Fruit fly (Drosophila melanogaster) whole organism, embryonic: Measurements from ENCODE around the gene Arp10.
A peak's percentile ranks its signal among the peaks of the same experiment; 100 is the strongest.

Experiments
- ATbp ChIP-seq: fragments of 200-800 bp; sonication (Bioruptor generic); optimal IDR thresholded peaks from 2 replicates; lab custom pipeline; 2017; ENCODE audit warnings: missing biosample characterization, mild to moderate bottlenecking, missing genetic modification characterization, missing genetic modification reagents
- Ada2b ChIP-seq: fragments of 200-800 bp; sonication (Bioruptor generic); IDR thresholded peaks from 2 replicates; pipeline ENCODE4 v1.3.6; 2022; ENCODE audit warnings: missing biosample characterization, missing genetic modification characterization
- CG10366 ChIP-seq: fragments of 200-800 bp; sonication (Bioruptor generic); IDR thresholded peaks from 2 replicates; pipeline ENCODE4 v1.3.6; 2022; ENCODE audit warnings: missing biosample characterization, missing genetic modification characterization
- CG12071 ChIP-seq: fragments of 200-800 bp; sonication (Bioruptor generic); optimal IDR thresholded peaks from 3 replicates; lab custom pipeline; 2018; ENCODE audit warnings: missing biosample characterization, mild to moderate bottlenecking, missing genetic modification characterization
- CG14014 ChIP-seq: fragments of 200-800 bp; sonication (Bioruptor generic); IDR thresholded peaks from 2 replicates; pipeline ENCODE4 v1.3.6; 2022; ENCODE audit warnings: missing biosample characterization, missing genetic modification characterization
- CG18764 ChIP-seq: fragments of 200-800 bp; sonication (Bioruptor generic); optimal IDR thresholded peaks from 3 replicates; lab custom pipeline; 2016; ENCODE audit warnings: missing biosample characterization, missing genetic modification characterization
- CG5180 ChIP-seq: fragments of 200-800 bp; sonication (Bioruptor generic); optimal IDR thresholded peaks from 3 replicates; lab custom pipeline; 2017; ENCODE audit warnings: missing biosample characterization, missing genetic modification characterization, mild to moderate bottlenecking, moderate library complexity, missing genetic modification reagents
- CG6683 ChIP-seq: fragments of 200-800 bp; sonication (Bioruptor generic); optimal IDR thresholded peaks from 2 replicates; lab custom pipeline; 2017; ENCODE audit warnings: missing biosample characterization, mild to moderate bottlenecking, missing genetic modification characterization, missing genetic modification reagents
- CG8281 ChIP-seq: fragments of 200-800 bp; sonication (Bioruptor generic); optimal IDR thresholded peaks from 2 replicates; lab custom pipeline; 2018; ENCODE audit warnings: missing biosample characterization, mild to moderate bottlenecking, missing genetic modification characterization, moderate library complexity
- CG8388 ChIP-seq: fragments of 200-800 bp; sonication (Bioruptor generic); optimal IDR thresholded peaks from 2 replicates; lab custom pipeline; 2019; ENCODE audit warnings: missing biosample characterization, mild to moderate bottlenecking, missing genetic modification characterization, moderate library complexity
- Elba2 ChIP-seq: fragments of 200-800 bp; sonication (Bioruptor generic); optimal IDR thresholded peaks from 3 replicates; lab custom pipeline; 2016; ENCODE audit warnings: missing biosample characterization, missing genetic modification characterization
- H15 ChIP-seq: fragments of 200-800 bp; sonication (Bioruptor generic); IDR thresholded peaks from 3 replicates; pipeline ENCODE4 v1.3.6; 2022; ENCODE audit warnings: missing biosample characterization, missing genetic modification characterization
- HLH3B ChIP-seq: fragments of 200-800 bp; sonication (Bioruptor generic); IDR thresholded peaks from 2 replicates; pipeline ENCODE4 v1.3.6; 2022; ENCODE audit warnings: missing biosample characterization, missing genetic modification characterization
- HLHmδ ChIP-seq: fragments of 200-800 bp; sonication (Bioruptor generic); optimal IDR thresholded peaks from 2 replicates; lab custom pipeline; 2018; ENCODE audit warnings: missing biosample characterization, mild to moderate bottlenecking, missing genetic modification characterization, moderate library complexity
- HmgD ChIP-seq: fragments of 200-800 bp; sonication (Bioruptor generic); optimal IDR thresholded peaks from 3 replicates; lab custom pipeline; 2016; ENCODE audit warnings: missing biosample characterization, missing genetic modification characterization
- Hmr ChIP-seq: fragments of 200-800 bp; sonication (Bioruptor generic); optimal IDR thresholded peaks from 3 replicates; lab custom pipeline; 2017; ENCODE audit warnings: mild to moderate bottlenecking, missing biosample characterization, missing genetic modification reagents, missing genetic modification characterization
- MBD-R2 ChIP-seq: fragments of 200-800 bp; sonication (Bioruptor generic); IDR thresholded peaks from 2 replicates; pipeline ENCODE4 v1.3.6; 2022; ENCODE audit warnings: missing biosample characterization, missing genetic modification characterization
- Med ChIP-seq: fragments of 200-800 bp; sonication (Bioruptor generic); peaks from one replicate; lab custom pipeline; 2016; ENCODE audit warnings: missing biosample characterization, missing genetic modification characterization, mild to moderate bottlenecking, inconsistent platforms, moderate library complexity
- Optix ChIP-seq: fragments of 200-800 bp; sonication (Bioruptor generic); IDR thresholded peaks from 3 replicates; pipeline ENCODE4 v1.3.6; 2022; ENCODE audit warnings: missing biosample characterization, missing genetic modification characterization
- Side ChIP-seq: fragments of 200-800 bp; sonication (Bioruptor generic); optimal IDR thresholded peaks from 2 replicates; lab custom pipeline; 2016; ENCODE audit warnings: missing biosample characterization, missing genetic modification characterization
- Sox100B ChIP-seq: fragments of 200-800 bp; sonication (Bioruptor generic); optimal IDR thresholded peaks from 3 replicates; lab custom pipeline; 2018; ENCODE audit warnings: missing biosample characterization, mild to moderate bottlenecking, missing genetic modification characterization
- Tbp ChIP-seq: fragments of >200 bp; optimal IDR thresholded peaks from 2 replicates; lab custom pipeline; 2018; ENCODE audit warnings: missing biosample characterization, missing genetic modification characterization
- chm ChIP-seq: fragments of 200-800 bp; sonication (Bioruptor generic); IDR thresholded peaks from 2 replicates; pipeline ENCODE4 v1.3.6; 2022; ENCODE audit warnings: missing biosample characterization, missing genetic modification characterization
- chn ChIP-seq: fragments of 200-800 bp; sonication (Bioruptor generic); optimal IDR thresholded peaks from 2 replicates; lab custom pipeline; 2016; ENCODE audit warnings: missing biosample characterization, missing genetic modification characterization
- ci ChIP-seq: fragments of 200-800 bp; sonication (Bioruptor generic); IDR thresholded peaks from 3 replicates; pipeline ENCODE4 v1.3.6; 2022; ENCODE audit warnings: missing biosample characterization, missing genetic modification characterization
- dan ChIP-seq: fragments of 200-800 bp; sonication (Bioruptor generic); IDR thresholded peaks from 2 replicates; pipeline ENCODE4 v1.3.6; 2022; ENCODE audit warnings: missing biosample characterization, missing genetic modification characterization
- fd64A ChIP-seq: fragments of 200-800 bp; sonication (Bioruptor generic); optimal IDR thresholded peaks from 3 replicates; lab custom pipeline; 2018; ENCODE audit warnings: missing biosample characterization, mild to moderate bottlenecking, missing genetic modification characterization
- gcm ChIP-seq: fragments of 200-800 bp; sonication (Bioruptor generic); optimal IDR thresholded peaks from 2 replicates; lab custom pipeline; 2019; ENCODE audit warnings: missing biosample characterization, mild to moderate bottlenecking, missing genetic modification characterization, moderate library complexity
- gem ChIP-seq: fragments of 200-800 bp; sonication (Bioruptor generic); optimal IDR thresholded peaks from 2 replicates; lab custom pipeline; 2019; ENCODE audit warnings: missing biosample characterization, mild to moderate bottlenecking, missing genetic modification characterization, moderate library complexity
- grau ChIP-seq: fragments of 200-800 bp; optimal IDR thresholded peaks from 3 replicates; lab custom pipeline; 2019; ENCODE audit warnings: missing biosample characterization, mild to moderate bottlenecking, missing genetic modification characterization, moderate library complexity
- gt ChIP-seq: fragments of 200-800 bp; sonication (Bioruptor generic); IDR thresholded peaks from 2 replicates; pipeline ENCODE4 v1.3.6; 2022; ENCODE audit warnings: missing biosample characterization, missing genetic modification characterization
- ken ChIP-seq: fragments of 200-800 bp; sonication (Bioruptor generic); IDR thresholded peaks from 3 replicates; pipeline ENCODE4 v1.3.6; 2022; ENCODE audit warnings: missing biosample characterization, missing genetic modification characterization
- klu ChIP-seq: fragments of 200-800 bp; sonication (Bioruptor generic); IDR thresholded peaks from 2 replicates; pipeline ENCODE4 v1.3.6; 2022; ENCODE audit warnings: missing biosample characterization, missing genetic modification characterization
- kni ChIP-seq: fragments of 200-800 bp; sonication (Bioruptor generic); optimal IDR thresholded peaks from 3 replicates; lab custom pipeline; 2017; ENCODE audit warnings: mild to moderate bottlenecking, missing biosample characterization, missing genetic modification reagents, missing genetic modification characterization
- lab ChIP-seq: fragments of 200-800 bp; sonication (Bioruptor generic); optimal IDR thresholded peaks from 3 replicates; lab custom pipeline; 2017; ENCODE audit warnings: missing biosample characterization, missing genetic modification characterization, mild to moderate bottlenecking, moderate library complexity, missing genetic modification reagents
- maf-S ChIP-seq: fragments of 200-800 bp; sonication (Bioruptor generic); optimal IDR thresholded peaks from 2 replicates; lab custom pipeline; 2016; ENCODE audit warnings: missing biosample characterization, missing genetic modification characterization
- pfk ChIP-seq: fragments of 200-800 bp; sonication (Bioruptor generic); optimal IDR thresholded peaks from 2 replicates; lab custom pipeline; 2018; ENCODE audit warnings: missing biosample characterization, mild to moderate bottlenecking, missing genetic modification characterization, moderate library complexity
- psq ChIP-seq: fragments of 200-800 bp; sonication (Bioruptor generic); optimal IDR thresholded peaks from 2 replicates; lab custom pipeline; 2017; ENCODE audit warnings: missing biosample characterization, missing genetic modification characterization
- scrt ChIP-seq: fragments of 200-800 bp; sonication (Bioruptor generic); optimal IDR thresholded peaks from 2 replicates; lab custom pipeline; 2018; ENCODE audit warnings: missing biosample characterization, mild to moderate bottlenecking, missing genetic modification characterization, moderate library complexity
- sens ChIP-seq: fragments of 200-800 bp; sonication (Bioruptor generic); peaks from one replicate; lab custom pipeline; 2016; ENCODE audit warnings: missing biosample characterization, missing genetic modification characterization
- sna ChIP-seq: fragments of 200-800 bp; sonication (Bioruptor generic); IDR thresholded peaks from 2 replicates; pipeline ENCODE4 v1.3.6; 2022; ENCODE audit warnings: missing biosample characterization, missing genetic modification characterization; ENCODE audit not compliant: partially characterized antibody
- sug ChIP-seq: fragments of 200-800 bp; optimal IDR thresholded peaks from 2 replicates; lab custom pipeline; 2019; ENCODE audit warnings: missing biosample characterization, mild to moderate bottlenecking, missing genetic modification characterization, moderate library complexity
- tup ChIP-seq: fragments of 200-800 bp; sonication (Bioruptor generic); optimal IDR thresholded peaks from 2 replicates; lab custom pipeline; 2016; ENCODE audit warnings: missing biosample characterization, mild to moderate bottlenecking, missing genetic modification characterization, moderate library complexity
- tx ChIP-seq: fragments of 200-800 bp; sonication (Bioruptor generic); optimal IDR thresholded peaks from 2 replicates; lab custom pipeline; 2016; ENCODE audit warnings: missing biosample characterization, missing genetic modification characterization
- wek ChIP-seq: fragments of 200-800 bp; sonication (Bioruptor generic); optimal IDR thresholded peaks from 3 replicates; lab custom pipeline; 2018; ENCODE audit warnings: missing biosample characterization, mild to moderate bottlenecking, missing genetic modification characterization, moderate library complexity
- zen ChIP-seq: fragments of 200-800 bp; sonication (Bioruptor generic); optimal IDR thresholded peaks from 3 replicates; lab custom pipeline; 2018; ENCODE audit warnings: missing biosample characterization, mild to moderate bottlenecking, missing genetic modification characterization, moderate library complexity

Gene Arp10

DNA sequence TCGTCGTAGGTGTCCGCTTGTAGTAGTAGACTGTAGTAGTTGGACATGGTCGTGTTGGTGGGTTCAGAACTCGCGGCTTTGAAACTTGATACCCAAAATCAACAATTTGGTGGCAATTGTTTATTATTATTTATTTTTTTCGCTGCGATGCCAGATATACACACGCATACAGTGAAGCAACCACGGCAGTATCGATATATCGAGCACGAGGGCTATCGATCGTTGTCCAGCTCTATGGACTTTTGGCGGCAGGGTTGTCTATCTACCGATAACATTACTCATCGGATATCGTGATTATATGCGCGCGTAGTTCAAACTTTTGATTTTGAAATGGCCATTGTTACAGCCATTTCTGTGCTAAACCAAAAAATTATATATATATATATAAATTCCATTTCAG is 44.3 kb downstream of the Arp10 start, which contains the start of gene CG14220 (continued):
- TF ChIP-seq CG6683 (GFP tag; lab: Kevin White, UChicago) (no peak), CG8281 (tag; lab: Kevin White, UChicago) (no peak)

DNA sequence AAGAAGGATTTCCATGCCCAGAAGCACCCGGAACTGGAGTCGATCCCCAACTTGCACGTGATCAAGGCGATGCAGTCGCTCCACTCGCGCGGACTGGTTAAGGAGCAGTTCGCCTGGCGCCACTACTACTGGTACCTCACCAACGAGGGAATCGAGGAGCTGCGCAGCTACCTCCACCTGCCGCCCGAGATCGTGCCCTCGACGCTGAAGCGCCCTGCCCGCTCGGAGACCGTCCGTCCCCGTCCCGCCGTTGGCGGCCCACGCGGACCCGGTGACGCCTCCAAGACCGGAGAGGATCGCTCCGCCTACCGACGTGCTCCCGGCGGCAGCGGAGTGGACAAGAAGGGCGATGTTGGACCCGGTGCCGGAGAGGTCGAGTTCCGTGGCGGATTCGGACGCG is 47.5 kb downstream of the Arp10 start:
- TF ChIP-seq ken (GFP tag; lab: Robert Waterston, UW), result 0 out of 3 replicates have a peak, but pooled peaks have one; percentile 15
- no peak for TF ChIP-seq HLHmδ (GFP tag; lab: Kevin White, UChicago)
- TF ChIP-seq CG12071 (GFP tag; lab: Kevin White, UChicago), result no peak
- peak; percentile 46; the same call in 1 of the 3 replicates for TF ChIP-seq ci (GFP tag; lab: Robert Waterston, UW)
- no peak for TF ChIP-seq CG10366 (GFP tag; lab: Robert Waterston, UW)
- peak; percentile 78 for TF ChIP-seq sens
- TF ChIP-seq chm (GFP tag; lab: Robert Waterston, UW), result peak; percentile 44; the same call in 1 of the 2 replicates
- peak; percentile 75 for TF ChIP-seq Med (GFP tag; lab: Kevin White, UChicago)

DNA sequence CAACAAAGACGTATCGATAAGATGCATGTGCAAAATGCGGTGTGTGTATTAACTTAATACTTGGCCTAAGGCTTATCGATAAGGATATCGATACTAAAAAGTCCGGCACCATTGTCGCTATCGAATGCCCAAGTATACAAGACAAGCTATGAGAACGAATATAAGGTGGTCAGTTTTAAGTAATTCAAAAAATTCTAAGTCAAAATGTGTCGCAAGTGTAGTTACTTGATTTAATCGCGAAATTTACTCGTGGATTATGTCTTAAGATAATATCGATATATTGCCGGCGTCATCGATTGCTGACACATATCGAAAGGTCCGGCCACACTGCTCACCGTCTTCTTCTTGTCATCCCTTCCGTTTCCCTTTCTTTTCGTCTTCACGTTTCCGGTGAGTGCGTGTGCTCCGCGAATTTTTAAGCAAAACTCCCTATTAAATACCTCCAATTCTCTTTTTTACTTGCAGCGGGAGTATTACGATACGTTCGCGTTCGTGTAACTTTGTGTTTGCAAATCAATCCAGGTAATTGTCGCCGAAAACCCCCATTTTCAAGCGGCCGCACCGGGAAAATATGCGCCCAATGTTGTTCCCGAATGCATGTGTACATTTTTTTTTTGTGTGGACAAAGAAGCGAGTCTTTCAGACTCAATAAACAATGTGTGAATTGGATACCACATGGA is 48.2 kb downstream of the Arp10 start, which contains the start of gene RpS10b:
TSS of gene RpS10b (plus strand) at position 348 of the 680 bp plus-strand sequence.
- peak; percentile 39 for TF ChIP-seq Tbp (GFP tag; lab: Kevin White, UChicago)
- peak; percentile 83 for TF ChIP-seq CG18764 (GFP tag; lab: Kevin White, UChicago)
- TF ChIP-seq maf-S (GFP tag; lab: Kevin White, UChicago), result peak; percentile 74
- TF ChIP-seq gcm (GFP tag; lab: Kevin White, UChicago), result peak; percentile 82
- TF ChIP-seq tup (GFP tag; lab: Kevin White, UChicago), result no peak
- TF ChIP-seq zen, result peak; percentile 68
- TF ChIP-seq klu (GFP tag; lab: Robert Waterston, UW), result peak; percentile 17; the same call in 1 of the 2 replicates
- peak; percentile 74 for TF ChIP-seq CG8388 (GFP tag; lab: Kevin White, UChicago)
- TF ChIP-seq psq (GFP tag; lab: Kevin White, UChicago), result peak; percentile 42
- TF ChIP-seq MBD-R2 (GFP tag; lab: Robert Waterston, UW), result peak; percentile 42; the same call in 1 of the 2 replicates
- peak; percentile 66; the same call in 1 of the 2 replicates for TF ChIP-seq CG14014 (GFP tag; lab: Robert Waterston, UW)
- TF ChIP-seq sug (tag; lab: Kevin White, UChicago), result peak; percentile 88
- TF ChIP-seq Sox100B (GFP tag; lab: Kevin White, UChicago), result peak; percentile 95
- TF ChIP-seq HmgD (GFP tag; lab: Kevin White, UChicago), result peak; percentile 80
- peak; percentile 95 for TF ChIP-seq fd64A (GFP tag; lab: Kevin White, UChicago)
- peak; percentile 81 for TF ChIP-seq pfk (GFP tag; lab: Kevin White, UChicago)
- TF ChIP-seq gem (tag; lab: Kevin White, UChicago), result peak; percentile 57
- peak; percentile 97 for TF ChIP-seq Hmr (GFP tag; lab: Kevin White, UChicago)
- peak; percentile 88 for TF ChIP-seq scrt (GFP tag; lab: Kevin White, UChicago)
- peak; percentile 78 for TF ChIP-seq Side (GFP tag; lab: Kevin White, UChicago)
- peak; percentile 86 for TF ChIP-seq Elba2 (GFP tag; lab: Kevin White, UChicago)
- peak; percentile 76 for TF ChIP-seq tx
- peak; percentile 90 for TF ChIP-seq sna (GFP tag; lab: Robert Waterston, UW)
- peak; percentile 23 for TF ChIP-seq chn
- TF ChIP-seq H15 (GFP tag; lab: Robert Waterston, UW), result peak; percentile 75
- peak; percentile 84 for TF ChIP-seq CG5180 (GFP tag; lab: Kevin White, UChicago)
- TF ChIP-seq ATbp (GFP tag; lab: Kevin White, UChicago), result peak; percentile 92
- TF ChIP-seq gt (GFP tag; lab: Robert Waterston, UW), result 0 out of 2 replicates have a peak, but pooled peaks have one; percentile 32
- TF ChIP-seq wek, result peak; percentile 94
- no peak for TF ChIP-seq Ada2b (GFP tag; lab: Robert Waterston, UW)
- TF ChIP-seq kni, result peak; percentile 96
- TF ChIP-seq HLH3B (GFP tag; lab: Robert Waterston, UW), result peak; percentile 57
- peak; percentile 78 for TF ChIP-seq Optix (GFP tag; lab: Robert Waterston, UW)
- peak; percentile 96 for TF ChIP-seq lab
- no peak for TF ChIP-seq dan
- TF ChIP-seq grau, result peak; percentile 81
